Fruit fly (Drosophila melanogaster): ENCODE data around the gene CG32148.

dm6 chr3L:15051325-15051724, 28.0 kb downstream of the CG32148 start, which contains the start of gene CG43679:
- TF ChIP-seq usp (GFP tag; optimal IDR thresholded peaks at IDR 0.05): no peak
- TF ChIP-seq EcR (GFP tag; optimal IDR thresholded peaks at IDR 0.05): no peak
- no peak for TF ChIP-seq psq (optimal IDR thresholded peaks at IDR 0.05)
- no peak for TF ChIP-seq Dll (optimal IDR thresholded peaks at IDR 0.05)
- no peak for TF ChIP-seq pan (optimal IDR thresholded peaks at IDR 0.05)

All from whole organism.